Worm (Caenorhabditis elegans) whole organism, late embryonic: Measurements from ENCODE around the gene T01G6.10.

Experiments
- ahr-1 ChIP-seq: sonication (generic microtip); optimal IDR thresholded peaks from 2 replicates; lab custom pipeline; 2016; ENCODE audit warnings: missing genetic modification characterization, missing compliant biosample characterization
- hlh-15 ChIP-seq: sonication (generic microtip); optimal IDR thresholded peaks from 2 replicates; lab custom pipeline; 2016; ENCODE audit warnings: missing genetic modification characterization, missing compliant biosample characterization
- hlh-8 ChIP-seq: sonication (generic microtip); optimal IDR thresholded peaks from 2 replicates; lab custom pipeline; 2016; ENCODE audit warnings: missing genotype, missing genetic modification characterization, missing compliant biosample characterization
- tbx-7 ChIP-seq: sonication (generic microtip); optimal IDR thresholded peaks from 2 replicates; lab custom pipeline; 2016; ENCODE audit warnings: missing genotype, missing genetic modification characterization, missing compliant biosample characterization

DNA sequence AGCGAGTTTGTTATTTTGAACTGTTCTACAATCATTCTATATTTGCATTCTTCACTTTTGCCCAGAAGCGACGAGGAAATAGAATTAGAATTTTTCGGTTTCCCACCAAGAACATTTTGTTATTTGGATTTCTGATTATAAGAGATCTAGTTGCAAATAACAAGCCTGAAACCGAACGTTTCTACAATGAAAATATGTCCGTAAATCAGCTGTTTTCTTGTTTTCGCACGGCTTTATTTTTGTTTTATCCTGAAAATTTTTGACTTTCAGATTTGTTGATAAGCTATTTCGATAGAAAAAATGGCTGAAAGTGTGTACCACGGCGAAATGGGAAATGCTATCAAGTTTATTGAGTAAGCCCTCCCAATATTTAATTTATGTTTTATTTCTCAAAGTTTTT, 24.6 kb upstream of the T01G6.10 start, which contains the start of gene srw-108:
- no peak for TF ChIP-seq hlh-8 (tag; lab: Kevin White, UChicago)
- no peak for TF ChIP-seq hlh-15
- no peak for TF ChIP-seq ahr-1 (tag; lab: Kevin White, UChicago)
- TF ChIP-seq tbx-7 (tag; lab: Kevin White, UChicago): no peak
